Fruit fly (Drosophila melanogaster): Measurements from ENCODE around the gene CG2614.

DNA sequence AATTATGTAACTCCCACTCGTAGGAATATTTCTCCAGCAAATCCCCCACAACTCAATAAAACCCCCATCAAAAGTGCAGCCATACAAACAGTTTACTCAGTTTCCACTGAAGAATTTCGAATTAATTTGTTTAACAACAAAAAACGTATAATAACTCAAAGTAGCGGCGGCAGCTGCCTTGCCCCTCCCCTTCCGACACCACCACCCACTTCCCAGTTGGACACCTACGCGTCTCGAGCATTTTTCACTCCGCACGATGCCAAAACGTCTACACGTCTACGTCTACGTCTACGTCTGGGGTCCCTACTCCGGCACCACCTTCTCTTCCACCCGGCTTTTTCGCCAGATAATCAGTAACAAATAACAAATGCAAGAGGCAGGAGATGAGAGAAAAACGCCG, 15.0 kb downstream of the CG2614 start:
- TF ChIP-seq CG8478 (optimal IDR thresholded peaks at IDR 0.05) (no peak), CTCF (optimal IDR thresholded peaks at IDR 0.05) (no peak)

All from S2 (cell line).